Worm (Caenorhabditis elegans) whole organism, late embryonic: ENCODE measurements around the gene T26C11.4.
A peak's percentile ranks its signal among the peaks of the same experiment; 100 is the strongest.

Experiments used
- C08G9.2 ChIP-seq: sonication (generic microtip); optimal IDR thresholded peaks from 2 replicates; lab custom pipeline; 2016; ENCODE audit warnings: mild to moderate bottlenecking, missing genetic modification characterization, moderate library complexity, missing compliant biosample characterization
- C38D4.7 ChIP-seq: fragments of 200-800 bp; sonication (Bioruptor generic); optimal IDR thresholded peaks from 2 replicates; lab custom pipeline; 2018; ENCODE audit warnings: mild to moderate bottlenecking, missing genetic modification characterization, moderate library complexity, missing compliant biosample characterization
- F13H6.1 ChIP-seq: sonication (generic microtip); optimal IDR thresholded peaks from 2 replicates; lab custom pipeline; 2016; ENCODE audit warnings: missing genetic modification characterization, missing compliant biosample characterization
- K02D7.2 ChIP-seq: sonication (generic microtip); optimal IDR thresholded peaks from 2 replicates; lab custom pipeline; 2017; ENCODE audit warnings: mild to moderate bottlenecking, missing genetic modification characterization, missing compliant biosample characterization
- T23F11.4 ChIP-seq: fragments of 200-800 bp; sonication (Bioruptor generic); optimal IDR thresholded peaks from 2 replicates; lab custom pipeline; 2018; ENCODE audit warnings: mild to moderate bottlenecking, missing genetic modification characterization, missing compliant biosample characterization
- Y22D7AL.16 ChIP-seq: sonication (generic microtip); optimal IDR thresholded peaks from 2 replicates; lab custom pipeline; 2016; ENCODE audit warnings: missing genetic modification characterization, missing compliant biosample characterization
- ahr-1 ChIP-seq: sonication (generic microtip); optimal IDR thresholded peaks from 2 replicates; lab custom pipeline; 2016; ENCODE audit warnings: missing genetic modification characterization, missing compliant biosample characterization
- ceh-19 ChIP-seq: fragments of 200-800 bp; sonication (Bioruptor generic); optimal IDR thresholded peaks from 2 replicates; lab custom pipeline; 2018; ENCODE audit warnings: mild to moderate bottlenecking, missing genetic modification characterization, missing compliant biosample characterization
- ceh-2 ChIP-seq: sonication (generic microtip); optimal IDR thresholded peaks from 2 replicates; lab custom pipeline; 2016; ENCODE audit warnings: missing genotype, missing genetic modification characterization, missing compliant biosample characterization
- ceh-22 ChIP-seq: sonication (generic microtip); optimal IDR thresholded peaks from 2 replicates; lab custom pipeline; 2017; ENCODE audit warnings: missing biosample characterization, missing genetic modification characterization
- ceh-31 ChIP-seq: sonication (generic microtip); optimal IDR thresholded peaks from 2 replicates; lab custom pipeline; 2016; ENCODE audit warnings: missing genetic modification characterization, missing compliant biosample characterization
- ceh-9 ChIP-seq: sonication (generic microtip); optimal IDR thresholded peaks from 2 replicates; lab custom pipeline; 2016; ENCODE audit warnings: mild to moderate bottlenecking, missing genetic modification characterization, inconsistent platforms, missing compliant biosample characterization
- che-1 ChIP-seq: sonication (generic microtip); optimal IDR thresholded peaks from 2 replicates; lab custom pipeline; 2016; ENCODE audit warnings: mild to moderate bottlenecking, missing genetic modification characterization, missing compliant biosample characterization
- dve-1 ChIP-seq: sonication (generic microtip); optimal IDR thresholded peaks from 2 replicates; lab custom pipeline; 2017; ENCODE audit warnings: antibody characterized with exemption, mild to moderate bottlenecking, missing genetic modification characterization, missing compliant biosample characterization
- elt-2 ChIP-seq: sonication (generic microtip); optimal IDR thresholded peaks from 2 replicates; lab custom pipeline; 2016; ENCODE audit warnings: missing genetic modification reagents, missing genetic modification characterization, missing compliant biosample characterization
- ets-4 ChIP-seq: sonication (generic microtip); optimal IDR thresholded peaks from 2 replicates; lab custom pipeline; 2016; ENCODE audit warnings: missing genetic modification characterization, missing compliant biosample characterization
- eyg-1 ChIP-seq: sonication (generic microtip); optimal IDR thresholded peaks from 2 replicates; lab custom pipeline; 2016; ENCODE audit warnings: missing genotype, missing genetic modification characterization, missing compliant biosample characterization
- fax-1 ChIP-seq: sonication (generic microtip); optimal IDR thresholded peaks from 2 replicates; lab custom pipeline; 2016; ENCODE audit warnings: missing genotype, missing genetic modification characterization, missing compliant biosample characterization
- fkh-10 ChIP-seq: fragments of 150-350 bp; optimal IDR thresholded peaks from 2 replicates; lab custom pipeline; 2014; ENCODE audit warnings: missing biosample characterization, missing genetic modification reagents, missing genetic modification characterization
- fkh-6 ChIP-seq: sonication (generic microtip); optimal IDR thresholded peaks from 2 replicates; lab custom pipeline; 2016; ENCODE audit warnings: missing genetic modification characterization, missing compliant biosample characterization
- gmeb-2 ChIP-seq: sonication (generic microtip); optimal IDR thresholded peaks from 2 replicates; lab custom pipeline; 2016; ENCODE audit warnings: missing genetic modification characterization, inconsistent platforms, missing compliant biosample characterization
- hlh-13 ChIP-seq: fragments of 200-800 bp; sonication (Bioruptor generic); optimal IDR thresholded peaks from 2 replicates; lab custom pipeline; 2018; ENCODE audit warnings: mild to moderate bottlenecking, missing genetic modification characterization, missing compliant biosample characterization
- hlh-30 ChIP-seq: sonication (generic microtip); optimal IDR thresholded peaks from 2 replicates; lab custom pipeline; 2017; ENCODE audit warnings: antibody characterized with exemption, missing genetic modification characterization, missing compliant biosample characterization; ENCODE audit not compliant: insufficient read depth
- hlh-6 ChIP-seq: sonication (generic microtip); optimal IDR thresholded peaks from 2 replicates; lab custom pipeline; 2016; ENCODE audit warnings: missing genotype, missing genetic modification characterization, missing compliant biosample characterization
- hlh-8 ChIP-seq: sonication (generic microtip); optimal IDR thresholded peaks from 2 replicates; lab custom pipeline; 2016; ENCODE audit warnings: missing genotype, missing genetic modification characterization, missing compliant biosample characterization
- lim-6 ChIP-seq: sonication (generic microtip); optimal IDR thresholded peaks from 2 replicates; lab custom pipeline; 2016; ENCODE audit warnings: missing genetic modification characterization, missing compliant biosample characterization
- lin-11 ChIP-seq: fragments of 200-800 bp; sonication (Bioruptor generic); optimal IDR thresholded peaks from 2 replicates; lab custom pipeline; 2018; ENCODE audit warnings: mild to moderate bottlenecking, missing genetic modification characterization, missing compliant biosample characterization
- madf-2 ChIP-seq: sonication (generic microtip); optimal IDR thresholded peaks from 2 replicates; lab custom pipeline; 2017; ENCODE audit warnings: missing genetic modification characterization, missing compliant biosample characterization
- nhr-232 ChIP-seq: sonication (generic microtip); optimal IDR thresholded peaks from 2 replicates; lab custom pipeline; 2016; ENCODE audit warnings: missing genetic modification characterization, missing compliant biosample characterization
- npax-4 ChIP-seq: sonication (generic microtip); optimal IDR thresholded peaks from 2 replicates; lab custom pipeline; 2016; ENCODE audit warnings: missing genetic modification characterization, missing compliant biosample characterization
- pat-9 ChIP-seq: fragments of 200-800 bp; sonication (Bioruptor generic); optimal IDR thresholded peaks from 2 replicates; lab custom pipeline; 2018; ENCODE audit warnings: mild to moderate bottlenecking, missing genetic modification characterization, moderate library complexity, missing compliant biosample characterization
- pha-2 ChIP-seq: sonication (generic microtip); optimal IDR thresholded peaks from 2 replicates; lab custom pipeline; 2017; ENCODE audit warnings: mild to moderate bottlenecking, missing genetic modification characterization, missing compliant biosample characterization
- pqm-1 ChIP-seq: sonication (generic microtip); optimal IDR thresholded peaks from 2 replicates; lab custom pipeline; 2016; ENCODE audit warnings: missing genetic modification characterization, missing compliant biosample characterization
- ref-2 ChIP-seq: sonication (generic microtip); optimal IDR thresholded peaks from 2 replicates; lab custom pipeline; 2016; ENCODE audit warnings: missing genetic modification characterization, missing compliant biosample characterization
- sdc-2 ChIP-seq: sonication (generic microtip); optimal IDR thresholded peaks from 2 replicates; lab custom pipeline; 2016; ENCODE audit warnings: missing genotype, missing genetic modification characterization, missing compliant biosample characterization
- sox-4 ChIP-seq: sonication (generic microtip); optimal IDR thresholded peaks from 2 replicates; lab custom pipeline; 2017; ENCODE audit warnings: mild to moderate bottlenecking, missing genetic modification characterization, inconsistent platforms, missing compliant biosample characterization
- syd-9 ChIP-seq: sonication (generic microtip); optimal IDR thresholded peaks from 2 replicates; lab custom pipeline; 2016; ENCODE audit warnings: mild to moderate bottlenecking, missing genetic modification characterization, moderate library complexity, missing compliant biosample characterization
- tbx-7 ChIP-seq: sonication (generic microtip); optimal IDR thresholded peaks from 2 replicates; lab custom pipeline; 2016; ENCODE audit warnings: missing genotype, missing genetic modification characterization, missing compliant biosample characterization
- unc-3 ChIP-seq, 2 experiments: fragments of 200-800 bp in 1 of 2; sonication (Bioruptor generic) in 1 of 2; sonication (generic microtip) in 1 of 2; conservative IDR thresholded peaks in 1 of 2; optimal IDR thresholded peaks in 1 of 2; 2 replicates each; pipeline versions ENCODE4 v1.3.6 to Lab custom; 2016 to 2022; ENCODE audit warnings: missing compliant biosample characterization in 2 of 2, missing genetic modification characterization in 2 of 2, missing genetic modification reagents in 1 of 2
- unc-55 ChIP-seq: sonication (generic microtip); optimal IDR thresholded peaks from 2 replicates; lab custom pipeline; 2017; ENCODE audit warnings: missing biosample characterization, missing genetic modification reagents, missing genetic modification characterization
- ztf-16 ChIP-seq: sonication (generic microtip); optimal IDR thresholded peaks from 2 replicates; lab custom pipeline; 2017; ENCODE audit warnings: missing genetic modification characterization, missing compliant biosample characterization

Gene T26C11.4

DNA sequence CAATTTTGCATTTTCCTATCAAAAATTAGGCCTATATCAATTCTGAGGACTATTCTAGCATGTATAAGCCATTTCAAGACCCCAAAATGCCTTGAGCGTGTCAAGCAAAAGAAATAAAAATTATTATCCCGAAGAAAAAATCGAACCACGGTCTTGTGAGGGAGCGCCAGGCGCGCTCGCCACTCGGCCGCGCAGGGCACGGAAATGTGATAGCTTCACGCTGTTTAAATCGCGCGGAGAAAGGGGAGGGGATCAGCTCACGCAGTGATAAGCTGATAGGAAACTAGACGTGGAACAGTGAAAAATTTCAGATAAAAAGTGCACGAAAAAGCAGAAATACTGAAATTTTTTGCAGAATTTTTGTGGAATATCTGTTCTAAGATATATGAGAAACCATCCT is 7.6 kb downstream of the T26C11.4 start (continued):
- peak; percentile 64 for TF ChIP-seq fkh-6 (tag; lab: Kevin White, UChicago)
- peak; percentile 77 for TF ChIP-seq gmeb-2 (tag; lab: Kevin White, UChicago)
- no peak for TF ChIP-seq hlh-30 (tag; lab: Kevin White, UChicago)
- TF ChIP-seq tbx-7 (tag; lab: Kevin White, UChicago): no peak
- TF ChIP-seq pat-9 (tag; lab: Kevin White, UChicago): peak; percentile 52
- TF ChIP-seq madf-2 (tag; lab: Kevin White, UChicago): peak; percentile 50
- TF ChIP-seq C08G9.2 (tag; lab: Kevin White, UChicago): peak; percentile 62
- no peak for TF ChIP-seq ceh-22 (tag; lab: Kevin White, UChicago)
- peak; percentile 61 for TF ChIP-seq Y22D7AL.16 (tag; lab: Kevin White, UChicago)
- TF ChIP-seq syd-9 (tag; lab: Kevin White, UChicago): peak; percentile 54
- peak; percentile 68 for TF ChIP-seq sox-4 (tag; lab: Kevin White, UChicago)
- peak; percentile 65 for TF ChIP-seq C38D4.7 (GFP tag; lab: Kevin White, UChicago)
- TF ChIP-seq hlh-8 (tag; lab: Kevin White, UChicago): no peak
- TF ChIP-seq pqm-1 (tag; lab: Kevin White, UChicago): peak; percentile 30
- TF ChIP-seq ceh-2: peak; percentile 56
- TF ChIP-seq ahr-1 (tag; lab: Kevin White, UChicago): peak; percentile 28
- TF ChIP-seq fax-1 (tag; lab: Kevin White, UChicago): peak; percentile 48
- peak; percentile 67 for TF ChIP-seq elt-2 (tag; lab: Kevin White, UChicago)
- TF ChIP-seq npax-4: peak; percentile 21
- peak; percentile 48 for TF ChIP-seq ztf-16
- peak; percentile 53 for TF ChIP-seq F13H6.1
- peak; percentile 35 for TF ChIP-seq ceh-31 (tag; lab: Kevin White, UChicago)
- peak; percentile 29 for TF ChIP-seq ets-4 (tag; lab: Kevin White, UChicago)
- 0 out of 2 replicates have a peak, but pooled peaks have one; percentile 5 for TF ChIP-seq unc-3 (GFP tag; conservative IDR thresholded peaks at IDR 0.05; lab: Robert Waterston, UW)
- peak; percentile 29 for TF ChIP-seq unc-3 (tag; optimal IDR thresholded peaks at IDR 0.05; lab: Kevin White, UChicago)
- TF ChIP-seq nhr-232 (tag; lab: Kevin White, UChicago): peak; percentile 58
- no peak for TF ChIP-seq ref-2 (tag; lab: Kevin White, UChicago)
- TF ChIP-seq hlh-13 (GFP tag; lab: Kevin White, UChicago): peak; percentile 61
- no peak for TF ChIP-seq fkh-10
- no peak for TF ChIP-seq ceh-9 (tag; lab: Kevin White, UChicago)
- no peak for TF ChIP-seq unc-55 (GFP tag; lab: Kevin White, UChicago)
- TF ChIP-seq pha-2 (tag; lab: Kevin White, UChicago): peak; percentile 62
- TF ChIP-seq che-1 (tag; lab: Kevin White, UChicago): peak; percentile 79
- peak; percentile 74 for TF ChIP-seq ceh-19 (GFP tag; lab: Kevin White, UChicago)
- peak; percentile 78 for TF ChIP-seq hlh-6
- TF ChIP-seq T23F11.4 (GFP tag; lab: Kevin White, UChicago): peak; percentile 54
- TF ChIP-seq dve-1 (tag; lab: Kevin White, UChicago): peak; percentile 29

DNA sequence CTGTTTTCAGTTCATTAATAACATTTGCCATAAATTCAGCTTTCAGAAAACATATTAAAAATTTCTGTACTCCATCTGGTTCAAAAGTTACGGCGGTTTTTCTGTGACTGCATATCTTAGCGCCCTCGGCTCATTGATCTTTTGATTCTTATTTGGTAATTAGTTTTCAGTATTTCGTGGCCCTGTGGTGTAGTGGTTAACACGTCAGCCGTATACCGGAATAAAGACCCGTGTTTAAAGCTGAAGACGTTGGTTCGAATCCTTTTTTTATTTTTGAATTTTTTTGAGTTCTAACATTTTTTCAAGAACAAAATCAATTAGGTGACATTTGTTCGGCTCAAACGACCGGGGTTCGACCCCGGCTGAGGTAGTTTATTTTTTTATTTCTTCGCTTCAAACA is 14.9 kb downstream of the T26C11.4 start:
- TF ChIP-seq eyg-1 (tag; lab: Kevin White, UChicago) (no peak), sdc-2 (no peak), ztf-16 (no peak), ref-2 (tag; lab: Kevin White, UChicago) (no peak)

DNA sequence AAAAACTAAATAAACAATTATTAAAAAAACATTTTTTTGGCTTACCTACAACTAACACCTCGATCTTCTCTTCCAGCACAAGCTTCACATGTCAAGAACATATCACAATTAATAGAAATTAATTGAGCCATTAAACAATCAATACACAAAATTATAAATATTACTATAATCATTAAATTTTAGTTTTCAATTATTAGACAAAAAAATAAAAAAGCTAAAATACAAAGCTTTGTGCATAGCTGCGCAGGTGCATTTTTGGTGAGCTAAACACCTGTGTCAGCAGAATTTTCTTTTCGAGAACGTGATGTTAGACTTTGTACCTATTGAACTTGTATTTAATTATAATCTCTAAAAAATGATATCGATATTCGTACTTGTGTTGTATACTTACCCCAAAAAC is 15.4 kb downstream of the T26C11.4 start, which contains the start of gene C14E2.6:
TSS of gene C14E2.6 (minus strand) at position 101 of the 400 bp plus-strand sequence.
- TF ChIP-seq lin-11: no peak
- TF ChIP-seq che-1 (tag; lab: Kevin White, UChicago): no peak
- no peak for TF ChIP-seq K02D7.2
- no peak for TF ChIP-seq pqm-1 (tag; lab: Kevin White, UChicago)
- TF ChIP-seq ref-2 (tag; lab: Kevin White, UChicago): no peak
- no peak for TF ChIP-seq fkh-10
- TF ChIP-seq lim-6 (tag; lab: Kevin White, UChicago): no peak
- no peak for TF ChIP-seq npax-4
- no peak for TF ChIP-seq fax-1 (tag; lab: Kevin White, UChicago)
- no peak for TF ChIP-seq hlh-13 (GFP tag; lab: Kevin White, UChicago)
